Worm (Caenorhabditis elegans) whole organism, mixed stage, embryonic: ENCODE measurements around the gene Y60A3A.21.
A peak's percentile ranks its signal among the peaks of the same experiment; 100 is the strongest.

ENCODE experiments used
- blmp-1 ChIP-seq: fragments of 150-350 bp; optimal IDR thresholded peaks from 2 replicates; lab custom pipeline; 2014; ENCODE audit warnings: missing biosample characterization, missing genetic modification characterization
- ceh-83 ChIP-seq: fragments of 200-800 bp; sonication (Bioruptor generic); optimal IDR thresholded peaks from 2 replicates; lab custom pipeline; 2018; ENCODE audit warnings: mild to moderate bottlenecking, missing genetic modification characterization, missing compliant biosample characterization
- elt-3 ChIP-seq: fragments of 150-350 bp; optimal IDR thresholded peaks from 2 replicates; lab custom pipeline; 2014; ENCODE audit warnings: missing biosample characterization, missing genetic modification characterization
- lin-13 ChIP-seq: fragments of 150-350 bp; optimal IDR thresholded peaks from 2 replicates; lab custom pipeline; 2014; ENCODE audit warnings: missing biosample characterization, missing genetic modification characterization
- nhr-12 ChIP-seq: fragments of 150-350 bp; optimal IDR thresholded peaks from 2 replicates; lab custom pipeline; 2014; ENCODE audit warnings: missing biosample characterization, missing genetic modification characterization
- nhr-237 ChIP-seq: fragments of 150-350 bp; optimal IDR thresholded peaks from 2 replicates; lab custom pipeline; 2014; ENCODE audit warnings: missing biosample characterization, missing genetic modification characterization
- nhr-76 ChIP-seq: sonication (generic microtip); optimal IDR thresholded peaks from 2 replicates; lab custom pipeline; 2017; ENCODE audit warnings: missing biosample characterization, missing genetic modification characterization
- pha-4 ChIP-seq: fragments of 150-350 bp; optimal IDR thresholded peaks from 2 replicates; lab custom pipeline; 2018; ENCODE audit warnings: missing biosample characterization, missing genetic modification reagents, missing genetic modification characterization
- snpc-4 ChIP-seq: fragments of 150-350 bp; optimal IDR thresholded peaks from 2 replicates; lab custom pipeline; 2014; ENCODE audit warnings: missing biosample characterization, missing genetic modification characterization
- tbx-8 ChIP-seq: fragments of 200-800 bp; sonication (Bioruptor generic); optimal IDR thresholded peaks from 2 replicates; lab custom pipeline; 2018; ENCODE audit warnings: mild to moderate bottlenecking, missing genetic modification characterization, moderate library complexity, missing compliant biosample characterization
- unc-120 ChIP-seq: sonication (generic microtip); optimal IDR thresholded peaks from 2 replicates; lab custom pipeline; 2017; ENCODE audit warnings: missing genetic modification characterization, missing compliant biosample characterization; ENCODE audit not compliant: poor library complexity, severe bottlenecking
- unc-39 ChIP-seq: fragments of 150-350 bp; optimal IDR thresholded peaks from 2 replicates; lab custom pipeline; 2014; ENCODE audit warnings: missing biosample characterization, missing genetic modification characterization
- ztf-11 ChIP-seq: fragments of 150-350 bp; optimal IDR thresholded peaks from 2 replicates; lab custom pipeline; 2014; ENCODE audit warnings: missing biosample characterization, missing genetic modification characterization

- TF ChIP-seq snpc-4 (no peak), unc-120 (tag; lab: Kevin White, UChicago) (no peak), nhr-76 (tag; lab: Kevin White, UChicago) (no peak), tbx-8 (GFP tag; lab: Kevin White, UChicago) (no peak), lin-13 (tag; lab: Kevin White, UChicago) (no peak), elt-3 (tag; lab: Kevin White, UChicago) (no peak), nhr-237 (tag; lab: Kevin White, UChicago) (no peak), blmp-1 (tag; lab: Kevin White, UChicago) (no peak), ceh-83 (GFP tag; lab: Kevin White, UChicago) (peak; percentile 19), pha-4 (tag; lab: Kevin White, UChicago) (no peak), nhr-12 (tag; lab: Kevin White, UChicago) (no peak), unc-39 (no peak), ztf-11 (tag; lab: Kevin White, UChicago) (no peak)
These were observed 46.1 kb upstream of the Y60A3A.21 start, which contains the start of gene srh-171 for ce11 chrV:19965626-19966025.
